Worm (Caenorhabditis elegans) whole organism, L3 larva: ENCODE results near the gene T24D3.2.

Experiments
- ceh-28 ChIP-seq: fragments of 150-350 bp; optimal IDR thresholded peaks from 2 replicates; lab custom pipeline; 2014; ENCODE audit warnings: missing biosample characterization, missing genetic modification reagents, missing genetic modification characterization
- nhr-77 ChIP-seq: fragments of 150-350 bp; optimal IDR thresholded peaks from 2 replicates; lab custom pipeline; 2014; ENCODE audit warnings: missing biosample characterization, missing genetic modification characterization
- skn-1 ChIP-seq: fragments of 150-350 bp; optimal IDR thresholded peaks from 2 replicates; lab custom pipeline; 2014; ENCODE audit warnings: missing biosample characterization, missing genetic modification characterization
- snpc-4 ChIP-seq: fragments of 150-350 bp; optimal IDR thresholded peaks from 2 replicates; lab custom pipeline; 2014; ENCODE audit warnings: missing biosample characterization, missing genetic modification characterization
- ztf-4 ChIP-seq: fragments of 150-350 bp; optimal IDR thresholded peaks from 2 replicates; lab custom pipeline; 2014; ENCODE audit warnings: missing biosample characterization, missing genetic modification characterization

DNA sequence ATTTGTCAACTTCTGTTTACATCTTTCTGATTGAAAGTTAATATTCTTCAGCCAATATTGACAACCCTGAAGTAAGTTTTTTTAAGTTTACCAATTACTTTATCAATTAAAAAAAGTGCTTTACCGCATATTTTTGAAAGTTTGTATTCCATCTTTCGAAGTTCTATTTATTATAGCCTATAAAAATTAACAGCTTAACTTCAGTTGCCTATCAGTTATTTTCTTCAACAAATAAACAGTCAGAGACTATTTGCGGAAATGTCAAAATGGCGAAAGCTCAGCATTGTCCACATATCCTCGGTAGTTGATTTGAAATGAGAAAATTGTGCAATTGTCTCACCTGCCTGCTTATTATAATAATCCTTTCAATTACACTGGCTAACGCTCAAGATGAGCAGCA lies 38.0 kb downstream of the T24D3.2 start, which contains the start of gene T18D3.5:
- TF ChIP-seq snpc-4 (tag; lab: Kevin White, UChicago) (no peak), nhr-77 (no peak), ceh-28 (no peak), ztf-4 (tag; lab: Kevin White, UChicago) (no peak), skn-1 (tag; lab: Kevin White, UChicago) (no peak)
